Fruit fly (Drosophila melanogaster): ENCODE results near the gene CG14435.

CG14435 gene

DNA sequence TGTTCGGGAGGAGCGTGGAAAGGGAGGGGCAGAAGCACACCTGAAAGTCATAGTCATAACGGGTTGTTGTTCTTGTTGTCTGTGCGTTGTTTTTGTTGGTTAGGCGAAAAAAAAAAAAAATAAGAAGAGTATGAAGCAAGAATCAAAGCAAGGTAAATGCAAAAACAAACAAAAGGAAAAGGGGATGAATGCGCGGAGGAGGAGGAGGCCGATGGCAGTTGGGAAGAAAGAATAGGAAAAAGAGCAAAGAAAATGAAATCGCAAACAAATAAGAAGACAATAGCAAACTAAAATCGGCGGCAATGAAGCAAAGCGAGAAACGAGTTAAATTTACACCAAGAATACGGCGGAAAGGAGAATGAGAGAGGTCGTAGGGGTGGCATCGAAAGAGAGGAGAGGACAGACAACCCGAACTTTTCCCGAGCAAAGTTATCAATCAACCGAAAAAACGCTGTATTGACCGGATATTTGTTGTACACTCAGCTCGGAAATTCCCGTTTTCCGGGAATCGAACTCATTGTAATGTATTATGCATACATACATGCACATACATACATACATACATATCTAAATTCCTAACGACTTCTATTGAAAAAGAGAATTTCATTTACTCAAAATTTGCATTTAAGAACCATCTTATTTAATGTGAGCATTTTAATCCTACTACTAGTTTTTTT is 16.8 kb upstream of the CG14435 start (continued):
- TF ChIP-seq CG17186 (GFP tag; optimal IDR thresholded peaks at IDR 0.05) (no peak), phol (tag; optimal IDR thresholded peaks at IDR 0.05) (peak; percentile 53), Lpt (GFP tag; optimal IDR thresholded peaks at IDR 0.05) (no peak), inv (GFP tag; IDR thresholded peaks at IDR 0.05; ENCODE audit: partially characterized antibody) (no peak), CG8388 (GFP tag; optimal IDR thresholded peaks at IDR 0.05) (peak; percentile 26), Ptx1 (GFP tag; IDR thresholded peaks at IDR 0.05) (peak; percentile 57; the same call in 1 of the 2 replicates), CG33557 (GFP tag; optimal IDR thresholded peaks at IDR 0.05) (no peak), stc (GFP tag; IDR thresholded peaks at IDR 0.05) (0 out of 2 replicates have a peak, but pooled peaks have one; percentile 38), CkIIα-i1 (GFP tag; IDR thresholded peaks at IDR 0.05) (no peak), eve (GFP tag; optimal IDR thresholded peaks at IDR 0.05) (peak in 1 of 2 experiments; percentile 70), CG31365 (tag; optimal IDR thresholded peaks at IDR 0.05) (no peak)

DNA sequence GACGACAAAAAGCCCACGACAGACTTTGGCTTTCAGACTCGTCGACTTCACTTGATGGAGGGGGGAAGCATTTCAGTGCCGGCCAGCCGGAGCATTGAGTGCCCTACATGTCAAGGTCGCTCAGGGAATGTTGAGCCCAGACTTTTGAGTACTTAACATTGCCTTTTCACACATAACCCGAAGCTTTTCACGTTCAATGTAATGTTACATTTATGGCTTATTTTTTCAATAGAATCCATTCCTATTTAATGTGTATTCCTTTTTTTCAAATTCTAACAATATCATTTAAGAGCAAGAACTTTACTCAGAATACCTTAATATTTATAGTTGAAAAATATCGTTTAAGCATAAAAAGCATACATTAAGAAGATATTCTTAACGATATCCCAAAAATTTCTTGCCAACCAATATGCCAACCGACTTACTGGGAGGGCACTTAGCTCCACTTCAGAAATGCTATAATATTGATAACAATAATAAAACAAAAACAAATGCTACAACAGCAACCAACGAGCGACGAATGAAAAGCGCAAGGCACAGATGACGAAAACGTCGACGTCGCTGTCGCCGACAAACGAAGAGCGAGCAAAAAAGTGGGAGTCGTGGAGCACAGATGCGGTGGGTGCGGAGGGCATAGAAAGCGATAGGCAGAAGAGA is 16.2 kb upstream of the CG14435 start:
- TF ChIP-seq ERR (GFP tag; optimal IDR thresholded peaks at IDR 0.05) = peak; percentile 61
- TF ChIP-seq vfl (GFP tag; optimal IDR thresholded peaks at IDR 0.05) = no peak
- TF ChIP-seq wdn (GFP tag; IDR thresholded peaks at IDR 0.05) = no peak
- TF ChIP-seq az2 (GFP tag; optimal IDR thresholded peaks at IDR 0.05) = peak; percentile 1
- TF ChIP-seq CG14441 (GFP tag; IDR thresholded peaks at IDR 0.05) = peak; percentile 70
- TF ChIP-seq seq (GFP tag; IDR thresholded peaks at IDR 0.05) = 0 out of 2 replicates have a peak, but pooled peaks have one; percentile 10
- peak; percentile 45 for TF ChIP-seq CG31388 (GFP tag; optimal IDR thresholded peaks at IDR 0.05)
- peak; percentile 82 for TF ChIP-seq CG18476 (GFP tag; optimal IDR thresholded peaks at IDR 0.05)
- TF ChIP-seq eyg (GFP tag; optimal IDR thresholded peaks at IDR 0.05) = no peak
- TF ChIP-seq CG17829 (tag; optimal IDR thresholded peaks at IDR 0.05) = peak; percentile 76
- TF ChIP-seq Nf-YC (tag; optimal IDR thresholded peaks at IDR 0.05) = peak; percentile 74
- no peak for TF ChIP-seq NK7.1 (GFP tag; optimal IDR thresholded peaks at IDR 0.05)
- no peak for TF ChIP-seq CG3407 (GFP tag; optimal IDR thresholded peaks at IDR 0.05)
- no peak for TF ChIP-seq CG31365 (tag; optimal IDR thresholded peaks at IDR 0.05)
- peak; percentile 98 for TF ChIP-seq Ets65A (GFP tag)
- TF ChIP-seq sc (optimal IDR thresholded peaks at IDR 0.05) = no peak
- TF ChIP-seq sc (GFP tag; optimal IDR thresholded peaks at IDR 0.05) = peak; percentile 74
- no peak for TF ChIP-seq Hand (GFP tag; optimal IDR thresholded peaks at IDR 0.05)
- peak; percentile 61 for TF ChIP-seq CG4854 (GFP tag; optimal IDR thresholded peaks at IDR 0.05)
- TF ChIP-seq CG10321 (GFP tag; IDR thresholded peaks at IDR 0.05) = no peak
- TF ChIP-seq yki (optimal IDR thresholded peaks at IDR 0.05) = no peak
- TF ChIP-seq pzg (GFP tag; optimal IDR thresholded peaks at IDR 0.05) = no peak
- peak; percentile 28 for TF ChIP-seq CG12071 (GFP tag; optimal IDR thresholded peaks at IDR 0.05)
- no peak for TF ChIP-seq schlank (tag; optimal IDR thresholded peaks at IDR 0.05)
- TF ChIP-seq Eip74EF (GFP tag; optimal IDR thresholded peaks at IDR 0.05) = peak in 1 of 2 experiments; percentile 93
- 0 out of 2 replicates have a peak, but pooled peaks have one; percentile 44 for TF ChIP-seq CG14667 (GFP tag; IDR thresholded peaks at IDR 0.05)
- TF ChIP-seq CG12155 (GFP tag; optimal IDR thresholded peaks at IDR 0.05) = peak; percentile 79
- TF ChIP-seq lilli (GFP tag; optimal IDR thresholded peaks at IDR 0.05) = peak; percentile 90
- TF ChIP-seq tio (GFP tag; optimal IDR thresholded peaks at IDR 0.05) = no peak
- TF ChIP-seq HLHmδ (GFP tag; optimal IDR thresholded peaks at IDR 0.05) = no peak
- TF ChIP-seq H2.0 (GFP tag; IDR thresholded peaks at IDR 0.05) = peak; percentile 10; the same call in 1 of the 2 replicates
- peak; percentile 47; the same call in 2 of the 3 replicates for TF ChIP-seq sr (GFP tag; IDR thresholded peaks at IDR 0.05)
- TF ChIP-seq Sry-β (GFP tag; optimal IDR thresholded peaks at IDR 0.05) = no peak
- TF ChIP-seq Blimp-1 (GFP tag; optimal IDR thresholded peaks at IDR 0.05) = peak; percentile 71
- TF ChIP-seq otp (GFP tag; IDR thresholded peaks at IDR 0.05) = no peak
- TF ChIP-seq gce (GFP tag; IDR thresholded peaks at IDR 0.05) = 0 out of 3 replicates have a peak, but pooled peaks have one; percentile 26
- TF ChIP-seq CG10565 (GFP tag; optimal IDR thresholded peaks at IDR 0.05) = no peak
- peak; percentile 60 for TF ChIP-seq zfh1 (GFP tag; IDR thresholded peaks at IDR 0.05)

Data from whole organism, embryonic.